Worm (Caenorhabditis elegans) whole organism, L4 larva: ENCODE measurements around the gene ran-3.

Source experiments
- D1046.2 ChIP-seq: fragments of 200-800 bp; sonication (Bioruptor generic); IDR thresholded peaks from 2 replicates; pipeline ENCODE4 v1.3.6; 2022; ENCODE audit warnings: missing genetic modification characterization, missing compliant biosample characterization
- F26F4.8 ChIP-seq: fragments of 200-800 bp; sonication (Bioruptor generic); conservative IDR thresholded peaks from 2 replicates; pipeline ENCODE4 v1.3.6; 2022; ENCODE audit warnings: missing genetic modification characterization, missing compliant biosample characterization
- Y105C5A.15 ChIP-seq: fragments of 200-800 bp; sonication (Bioruptor generic); IDR thresholded peaks from 2 replicates; pipeline ENCODE4 v1.3.6; 2022; ENCODE audit warnings: missing genetic modification characterization, missing compliant biosample characterization
- Y5F2A.4 ChIP-seq: fragments of 200-800 bp; sonication (Bioruptor generic); optimal IDR thresholded peaks from 2 replicates; lab custom pipeline; 2018; ENCODE audit warnings: mild to moderate bottlenecking, missing genetic modification characterization, missing compliant biosample characterization
- ZK546.5 ChIP-seq, 2 experiments: sonication (generic microtip); optimal IDR thresholded peaks; 2 replicates each; lab custom pipeline; 2017; ENCODE audit warnings: missing biosample characterization in 2 of 2, missing genetic modification characterization in 2 of 2
- ama-1 ChIP-seq: fragments of 150-350 bp; optimal IDR thresholded peaks from 2 replicates; lab custom pipeline; 2014; ENCODE audit warnings: inconsistent platforms, mixed read lengths
- attf-4 ChIP-seq: sonication (generic microtip); optimal IDR thresholded peaks from 3 replicates; lab custom pipeline; 2017; ENCODE audit warnings: missing biosample characterization, missing genetic modification characterization
- ceh-20 ChIP-seq: fragments of 200-800 bp; sonication (Bioruptor generic); IDR thresholded peaks from 2 replicates; pipeline ENCODE4 v1.3.6; 2022; ENCODE audit warnings: missing genetic modification reagents, missing genetic modification characterization, missing compliant biosample characterization
- ctbp-1 ChIP-seq: fragments of 200-800 bp; sonication (Bioruptor generic); IDR thresholded peaks from 2 replicates; pipeline ENCODE4 v1.3.6; 2022; ENCODE audit warnings: missing genetic modification reagents, missing genetic modification characterization, missing compliant biosample characterization
- daf-16 ChIP-seq, 3 experiments: sonication (generic microtip); optimal IDR thresholded peaks; 2 replicates each; lab custom pipeline; 2016 to 2017; ENCODE audit warnings: missing genetic modification characterization in 3 of 3, missing genetic modification reagents in 3 of 3, mild to moderate bottlenecking in 2 of 3, missing compliant biosample characterization in 2 of 3, missing biosample characterization in 1 of 3, moderate library complexity in 1 of 3
- daf-8 ChIP-seq: fragments of 200-800 bp; sonication (Bioruptor generic); IDR thresholded peaks from 2 replicates; pipeline ENCODE4 v1.3.6; 2022; ENCODE audit warnings: missing genetic modification characterization, missing compliant biosample characterization
- fos-1 ChIP-seq: fragments of 150-350 bp; optimal IDR thresholded peaks from 2 replicates; lab custom pipeline; 2014; ENCODE audit warnings: missing biosample characterization, missing genetic modification characterization
- hlh-30 ChIP-seq: sonication (generic microtip); optimal IDR thresholded peaks from 2 replicates; lab custom pipeline; 2017; ENCODE audit warnings: antibody characterized with exemption, mild to moderate bottlenecking, missing genetic modification characterization, missing compliant biosample characterization; ENCODE audit not compliant: insufficient read depth
- hmg-1.1 ChIP-seq: fragments of 200-800 bp; sonication (Bioruptor generic); IDR thresholded peaks from 2 replicates; pipeline ENCODE4 v1.3.6; 2022; ENCODE audit warnings: missing genetic modification reagents, missing genetic modification characterization, missing compliant biosample characterization
- lim-7 ChIP-seq: fragments of 200-800 bp; sonication (Bioruptor generic); IDR thresholded peaks from 2 replicates; pipeline ENCODE4 v1.3.6; 2022; ENCODE audit warnings: missing genetic modification characterization, missing compliant biosample characterization
- lin-1 ChIP-seq: fragments of 200-800 bp; sonication (Bioruptor generic); IDR thresholded peaks from 2 replicates; pipeline ENCODE4 v1.3.6; 2022; ENCODE audit warnings: missing genetic modification reagents, missing genetic modification characterization, missing compliant biosample characterization
- lin-39 ChIP-seq: fragments of 150-350 bp; optimal IDR thresholded peaks from 2 replicates; lab custom pipeline; 2014; ENCODE audit warnings: missing biosample characterization, missing genetic modification reagents, missing genetic modification characterization
- lsy-2 ChIP-seq, 2 experiments: fragments of 150-350 bp in 1 of 2; sonication (generic microtip) in 1 of 2; optimal IDR thresholded peaks; 2 replicates each; lab custom pipeline; 2014 to 2017; ENCODE audit warnings: missing biosample characterization in 2 of 2, missing genetic modification characterization in 2 of 2
- madf-9 ChIP-seq: fragments of 200-800 bp; sonication (Bioruptor generic); conservative IDR thresholded peaks from 2 replicates; pipeline ENCODE4 v1.3.6; 2022; ENCODE audit warnings: missing genetic modification reagents, missing genetic modification characterization, missing compliant biosample characterization
- mdl-1 ChIP-seq, 2 experiments: fragments of 150-350 bp in 1 of 2; sonication (generic microtip) in 1 of 2; optimal IDR thresholded peaks; 2 replicates each; lab custom pipeline; 2014 to 2017; ENCODE audit warnings: missing biosample characterization in 2 of 2, missing genetic modification characterization in 2 of 2
- mxl-2 ChIP-seq: fragments of 200-800 bp; sonication (Bioruptor generic); conservative IDR thresholded peaks from 2 replicates; pipeline ENCODE4 v1.3.6; 2022; ENCODE audit warnings: missing genetic modification reagents, missing genetic modification characterization, missing compliant biosample characterization
- mxl-3 ChIP-seq: fragments of 200-800 bp; sonication (Bioruptor generic); optimal IDR thresholded peaks from 2 replicates; lab custom pipeline; 2018; ENCODE audit warnings: mild to moderate bottlenecking, missing genetic modification characterization, missing compliant biosample characterization
- nhr-10 ChIP-seq: fragments of 150-350 bp; optimal IDR thresholded peaks from 2 replicates; lab custom pipeline; 2014; ENCODE audit warnings: missing biosample characterization, missing genetic modification characterization
- nhr-11 ChIP-seq: fragments of 150-350 bp; optimal IDR thresholded peaks from 2 replicates; lab custom pipeline; 2014; ENCODE audit warnings: missing biosample characterization, missing genetic modification characterization
- nhr-237 ChIP-seq: sonication (generic microtip); optimal IDR thresholded peaks from 2 replicates; lab custom pipeline; 2017; ENCODE audit warnings: missing biosample characterization, missing genetic modification characterization
- nhr-25 ChIP-seq: sonication (generic microtip); optimal IDR thresholded peaks from 2 replicates; lab custom pipeline; 2017; ENCODE audit warnings: missing genetic modification characterization, mild to moderate bottlenecking, missing compliant biosample characterization, antibody characterized with exemption, moderate library complexity, borderline replicate concordance; ENCODE audit not compliant: insufficient read depth
- nhr-41 ChIP-seq: fragments of 200-800 bp; sonication (Bioruptor generic); IDR thresholded peaks from 2 replicates; pipeline ENCODE4 v1.3.6; 2022; ENCODE audit warnings: missing genetic modification reagents, missing genetic modification characterization, missing compliant biosample characterization
- nhr-42 ChIP-seq: fragments of 200-800 bp; sonication (Bioruptor generic); IDR thresholded peaks from 2 replicates; pipeline ENCODE4 v1.3.6; 2022; ENCODE audit warnings: missing genetic modification characterization, missing compliant biosample characterization
- nhr-6 ChIP-seq: fragments of 150-350 bp; optimal IDR thresholded peaks from 2 replicates; lab custom pipeline; 2014; ENCODE audit warnings: missing biosample characterization, missing genetic modification characterization
- nhr-76 ChIP-seq: fragments of 150-350 bp; optimal IDR thresholded peaks from 2 replicates; lab custom pipeline; 2014; ENCODE audit warnings: missing biosample characterization, missing genetic modification characterization
- nhr-77 ChIP-seq: fragments of 150-350 bp; optimal IDR thresholded peaks from 2 replicates; lab custom pipeline; 2014; ENCODE audit warnings: missing biosample characterization, missing genetic modification characterization
- unc-130 ChIP-seq: sonication (generic microtip); optimal IDR thresholded peaks from 2 replicates; lab custom pipeline; 2016; ENCODE audit warnings: missing genetic modification reagents, missing genetic modification characterization, missing compliant biosample characterization
- unc-39 ChIP-seq: sonication (generic microtip); optimal IDR thresholded peaks from 2 replicates; lab custom pipeline; 2017; ENCODE audit warnings: missing biosample characterization, missing genetic modification characterization
- unc-62 ChIP-seq, 3 experiments: fragments of 150-350 bp in 1 of 3; sonication (generic microtip); optimal IDR thresholded peaks in 2 of 3; peaks in 1 of 3; 1 replicate in 1 of 3; 2 replicates in 2 of 3; lab custom pipeline; 2014 to 2017; ENCODE audit warnings: missing biosample characterization in 3 of 3, missing genetic modification characterization in 3 of 3, missing genetic modification reagents in 3 of 3, missing genotype in 1 of 3
- vab-7 ChIP-seq: fragments of 200-800 bp; sonication (Bioruptor generic); IDR thresholded peaks from 2 replicates; pipeline ENCODE4 v1.3.6; 2022; ENCODE audit warnings: missing genetic modification reagents, missing genetic modification characterization, missing compliant biosample characterization
- zfp-2 ChIP-seq: sonication (generic microtip); optimal IDR thresholded peaks from 2 replicates; lab custom pipeline; 2016; ENCODE audit warnings: mild to moderate bottlenecking, missing genetic modification characterization, missing compliant biosample characterization
- zfp-3 ChIP-seq: fragments of 200-800 bp; sonication (Bioruptor generic); conservative IDR thresholded peaks from 2 replicates; pipeline ENCODE4 v1.3.6; 2022; ENCODE audit warnings: missing genetic modification reagents, missing genetic modification characterization, missing compliant biosample characterization

ran-3 gene

ce11 chrII:8346384-8346783 lies 21.5 kb upstream of the ran-3 start, which contains the start of gene eff-1:
TSS of gene eff-1 (plus strand) at chrII:8346684.
- no peak for TF ChIP-seq nhr-41 (GFP tag; lab: Robert Waterston, UW)
- TF ChIP-seq lin-1 (GFP tag; lab: Robert Waterston, UW), result no peak
- TF ChIP-seq D1046.2 (GFP tag; lab: Robert Waterston, UW), result no peak
- no peak for TF ChIP-seq mxl-2 (GFP tag; lab: Robert Waterston, UW)
- TF ChIP-seq lim-7 (GFP tag; lab: Robert Waterston, UW), result no peak
- TF ChIP-seq fos-1 (tag; lab: Kevin White, UChicago), result no peak
- no peak for TF ChIP-seq unc-39
- no peak for TF ChIP-seq ZK546.5 (tag; optimal IDR thresholded peaks at IDR 0.05; lab: Kevin White, UChicago)
- no peak for TF ChIP-seq ceh-20 (GFP tag; lab: Robert Waterston, UW)

DNA sequence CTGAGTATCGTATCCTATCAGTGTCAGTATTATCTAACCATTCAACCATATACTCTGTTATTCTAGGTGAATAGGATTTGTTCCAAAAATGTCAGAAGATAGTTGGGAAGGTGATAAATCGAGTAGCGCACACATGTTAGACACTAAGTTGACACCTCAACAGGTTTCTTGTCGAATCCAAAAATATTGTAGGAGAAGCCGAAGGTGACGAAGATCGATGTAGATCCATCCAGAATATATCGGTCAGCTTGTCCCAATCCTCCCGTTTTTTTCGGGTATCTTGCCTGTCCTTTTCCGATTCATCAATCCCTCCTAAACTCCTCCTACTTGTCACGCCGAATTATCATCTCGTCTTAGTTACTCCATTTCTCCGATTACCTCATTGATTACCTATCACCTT lies 20.8 kb upstream of the ran-3 start:
- no peak for TF ChIP-seq zfp-3 (GFP tag; lab: Robert Waterston, UW)
- no peak for TF ChIP-seq nhr-10 (tag; lab: Kevin White, UChicago)
- TF ChIP-seq unc-62 (GFP tag; optimal IDR thresholded peaks at IDR 0.05 in 1 of 2; lab: Kevin White, UChicago), result peak in 1 of 2 experiments; percentile 96
- TF ChIP-seq unc-62 (tag; optimal IDR thresholded peaks at IDR 0.05; lab: Kevin White, UChicago), result no peak

DNA sequence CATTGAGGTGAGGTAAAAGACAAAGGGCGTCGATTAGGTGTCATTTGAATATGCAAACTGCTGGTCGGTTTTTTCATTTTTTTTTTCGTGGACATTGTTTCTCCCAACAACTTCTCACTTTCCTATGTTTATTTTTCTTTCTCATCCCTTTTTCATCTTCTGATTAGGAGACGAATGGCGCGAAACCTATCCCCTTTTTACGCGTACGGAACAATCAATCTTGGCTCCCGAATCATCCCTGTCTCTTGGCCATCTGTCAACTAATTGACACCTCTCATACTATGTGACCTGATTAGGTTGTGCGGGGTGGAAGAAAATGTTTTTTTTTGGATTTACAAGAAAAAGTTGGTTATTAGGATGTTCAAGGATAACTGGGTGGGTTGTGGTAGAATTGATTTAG lies 20.0 kb upstream of the ran-3 start:
- TF ChIP-seq nhr-42 (no peak), unc-62 (GFP tag; optimal IDR thresholded peaks at IDR 0.05 in 1 of 2; lab: Kevin White, UChicago) (peak in 1 of 2 experiments; percentile 70), unc-62 (tag; optimal IDR thresholded peaks at IDR 0.05; lab: Kevin White, UChicago) (no peak)

ce11 chrII:8339108-8339507 lies 14.3 kb upstream of the ran-3 start:
- TF ChIP-seq madf-9 (no peak), unc-62 (GFP tag; optimal IDR thresholded peaks at IDR 0.05 in 1 of 2; lab: Kevin White, UChicago) (peak in 1 of 2 experiments; percentile 93), unc-62 (tag; optimal IDR thresholded peaks at IDR 0.05; lab: Kevin White, UChicago) (no peak)
- TF ChIP-seq, all 104 proteins: peak for 1

- TF ChIP-seq unc-62 (GFP tag; optimal IDR thresholded peaks at IDR 0.05 in 1 of 2; lab: Kevin White, UChicago) (peak in 1 of 2 experiments; percentile 41), unc-62 (tag; optimal IDR thresholded peaks at IDR 0.05; lab: Kevin White, UChicago) (no peak), nhr-237 (no peak)
Measured at ce11 chrII:8333643-8334042, 8.8 kb upstream of the ran-3 start, which contains the start of gene C26D10.7. TSS of gene C26D10.7 (plus strand) at chrII:8333943.

ce11 chrII:8329462-8329861 lies 4.6 kb upstream of the ran-3 start, which contains the start of gene C26D10.4:
TSS of gene C26D10.4 (plus strand) at chrII:8329762.
- TF ChIP-seq hmg-1.1 (GFP tag; lab: Robert Waterston, UW) (no peak), Y105C5A.15 (no peak), mxl-3 (GFP tag; lab: Kevin White, UChicago) (peak; percentile 48), madf-9 (no peak), nhr-76 (tag; lab: Kevin White, UChicago) (no peak), hlh-30 (tag; lab: Kevin White, UChicago) (peak; percentile 24), daf-8 (GFP tag; lab: Robert Waterston, UW) (no peak), mdl-1 (tag; optimal IDR thresholded peaks at IDR 0.05; lab: Kevin White, UChicago) (peak in 1 of 2 experiments; percentile 3)

- TF ChIP-seq F26F4.8, result no peak
- TF ChIP-seq Y5F2A.4 (GFP tag; lab: Kevin White, UChicago), result no peak
- peak; percentile 50; the same call in 1 of the 2 replicates for TF ChIP-seq ceh-20 (GFP tag; lab: Robert Waterston, UW)
- TF ChIP-seq attf-4 (tag; lab: Kevin White, UChicago), result no peak
- peak; percentile 80 for TF ChIP-seq nhr-6 (tag; lab: Kevin White, UChicago)
- peak in 1 of 2 experiments; percentile 65 for TF ChIP-seq mdl-1 (tag; optimal IDR thresholded peaks at IDR 0.05; lab: Kevin White, UChicago)
- TF ChIP-seq nhr-25, result peak; percentile 30
- peak; percentile 91 for TF ChIP-seq nhr-11 (tag; lab: Kevin White, UChicago)
- 0 out of 2 replicates have a peak, but pooled peaks have one; percentile 39 for TF ChIP-seq ctbp-1
- peak; percentile 68 for TF ChIP-seq lin-39 (tag; lab: Kevin White, UChicago)
- peak; percentile 38 for TF ChIP-seq ama-1 (lab: Kevin White, UChicago)
- peak; percentile 81 for TF ChIP-seq vab-7 (GFP tag; lab: Robert Waterston, UW)
- peak; percentile 23 for TF ChIP-seq nhr-77 (tag; lab: Kevin White, UChicago)
- peak in 1 of 2 experiments; percentile 76 for TF ChIP-seq daf-16 (GFP tag; optimal IDR thresholded peaks at IDR 0.05; lab: Kevin White, UChicago)
- peak; percentile 75 for TF ChIP-seq daf-16 (tag; optimal IDR thresholded peaks at IDR 0.05; lab: Kevin White, UChicago)
- TF ChIP-seq lsy-2 (tag; optimal IDR thresholded peaks at IDR 0.05; lab: Kevin White, UChicago), result peak; percentile 42 to 88
- peak; percentile 2 for TF ChIP-seq zfp-2 (tag; lab: Kevin White, UChicago)
- peak; percentile 60 for TF ChIP-seq unc-130 (GFP tag; lab: Kevin White, UChicago)
Measured at ce11 chrII:8328820-8329339, 4.0 kb upstream of the ran-3 start, which contains the start of gene hel-1. TSS of gene hel-1 (minus strand) at chrII:8328870.
